Worm (Caenorhabditis elegans): ENCODE results near the gene nspc-20.

DNA sequence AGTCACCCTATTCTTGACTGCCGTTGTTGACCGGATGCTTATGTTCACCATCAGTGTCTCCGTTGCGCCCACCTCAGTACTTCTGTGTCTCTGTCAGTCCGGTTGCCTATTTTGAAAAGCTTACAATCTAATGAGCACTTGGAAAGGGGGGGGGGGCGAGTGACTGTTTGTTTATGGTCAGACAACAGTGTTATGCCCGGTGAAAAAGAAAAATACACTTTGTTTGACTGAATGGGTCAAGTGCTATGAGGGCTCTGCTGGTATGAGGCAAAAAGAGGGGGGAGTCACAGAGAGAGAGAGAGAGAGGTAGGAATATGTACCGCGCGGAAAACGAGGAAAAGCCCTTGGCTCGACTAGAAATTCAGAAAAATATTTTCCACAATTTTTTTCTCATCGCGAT is 41.3 kb upstream of the nspc-20 start:
- TF ChIP-seq aly-2 (tag; optimal IDR thresholded peaks at IDR 0.05): no peak
- no peak for TF ChIP-seq ceh-82 (tag; optimal IDR thresholded peaks at IDR 0.05)
- no peak for TF ChIP-seq gmeb-1 (tag; optimal IDR thresholded peaks at IDR 0.05)
- no peak for TF ChIP-seq unc-62 (GFP tag; optimal IDR thresholded peaks at IDR 0.05)
- TF ChIP-seq lin-39 (tag; optimal IDR thresholded peaks at IDR 0.05): no peak
- no peak for TF ChIP-seq Y55F3AM.14 (GFP tag; optimal IDR thresholded peaks at IDR 0.05)
